Fruit fly (Drosophila melanogaster) Kc167 (cell line): ENCODE results near the gene CG11726.

Experiments
- Myc ChIP-seq: fragments of >200 bp; optimal IDR thresholded peaks from 2 replicates; lab custom pipeline; 2017; ENCODE audit warnings: missing external identifiers
- Sin3A ChIP-seq: fragments of >200 bp; optimal IDR thresholded peaks from 2 replicates; lab custom pipeline; 2018; ENCODE audit warnings: missing external identifiers
- insv ChIP-seq: fragments of >200 bp; optimal IDR thresholded peaks from 3 replicates; lab custom pipeline; 2018; ENCODE audit warnings: missing external identifiers
- psq ChIP-seq: fragments of >200 bp; optimal IDR thresholded peaks from 2 replicates; lab custom pipeline; 2017; ENCODE audit warnings: missing external identifiers
- ttk ChIP-seq: sonication (Bioruptor generic); optimal IDR thresholded peaks from 2 replicates; lab custom pipeline; 2017; ENCODE audit warnings: missing external identifiers

DNA sequence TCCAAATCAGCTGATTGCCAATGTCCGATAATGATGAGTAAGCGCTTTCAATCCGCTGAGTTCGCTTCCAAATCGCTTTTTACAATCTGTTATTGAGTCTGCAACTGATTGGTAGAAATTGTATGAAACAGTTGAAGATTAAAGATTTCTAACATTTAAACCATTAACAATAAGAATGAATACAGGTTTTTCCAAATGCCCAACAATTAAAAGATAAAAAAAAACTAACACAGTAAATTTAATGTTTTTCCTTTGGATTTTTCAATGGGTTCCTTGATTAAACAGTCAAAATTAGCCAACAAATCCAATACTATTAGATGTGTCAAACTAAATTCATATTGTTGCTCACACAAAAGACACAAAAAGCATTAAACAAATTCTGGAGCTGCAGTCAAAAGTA, 50.4 kb downstream of the CG11726 start, which contains the start of gene CG7557:
- TF ChIP-seq psq (no peak), insv (lab: Kevin White, UChicago) (no peak), Myc (lab: Kevin White, UChicago) (no peak), ttk (lab: Kevin White, UChicago) (no peak), Sin3A (lab: Kevin White, UChicago) (no peak)
